Worm (Caenorhabditis elegans): ENCODE data around the gene F54D5.3.

The F54D5.3 gene

DNA sequence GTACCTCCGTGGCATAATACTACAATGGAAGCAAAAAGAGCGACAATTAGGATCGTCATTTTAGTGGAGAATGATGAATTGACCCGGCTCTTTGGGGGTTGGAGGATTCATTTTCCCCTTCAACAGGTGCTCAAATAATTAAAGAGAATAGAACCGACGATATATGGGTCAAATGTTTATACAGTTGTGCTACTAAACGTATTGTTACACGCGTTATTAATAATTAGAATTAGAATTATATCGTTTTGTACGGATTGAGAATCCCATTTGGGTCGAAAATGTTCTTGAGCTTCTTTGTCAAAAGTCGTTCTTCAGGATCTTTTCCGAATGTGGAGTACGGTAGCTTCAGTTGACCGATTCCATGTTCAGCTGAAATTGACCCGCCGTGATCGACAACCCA, 32.9 kb upstream of the F54D5.3 start, which contains the start of gene Y62F5A.9:
TSS of gene Y62F5A.9 (minus strand) at position 101 of the 400 bp plus-strand sequence.
- TF ChIP-seq nhr-76 (tag; optimal IDR thresholded peaks at IDR 0.05) (no peak), lsy-2 (tag; optimal IDR thresholded peaks at IDR 0.05) (peak; percentile 4)

DNA sequence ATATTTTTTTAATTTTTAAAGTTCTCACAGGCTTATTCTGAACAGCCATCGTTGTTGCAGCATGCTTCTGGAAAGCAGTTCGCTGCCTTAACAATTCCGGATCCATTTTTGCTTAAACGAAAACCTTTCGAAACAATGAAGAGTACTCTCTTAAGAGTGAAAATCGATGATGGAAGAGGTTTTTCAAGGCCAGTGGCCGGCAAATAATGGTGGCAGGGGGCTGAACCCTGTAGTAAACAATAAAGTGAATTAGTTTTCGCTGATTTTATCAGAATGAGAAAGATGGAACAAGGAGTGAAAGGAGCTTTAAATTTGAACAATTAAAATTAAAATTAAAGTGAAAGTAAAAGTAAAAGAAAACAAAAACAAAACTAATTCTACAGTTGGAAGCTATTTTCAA, 29.2 kb upstream of the F54D5.3 start, which contains the start of gene gtf-2E2:
TSS of gene gtf-2E2 (minus strand) at position 111 of the 400 bp plus-strand sequence.
- TF ChIP-seq sptf-1 (tag; optimal IDR thresholded peaks at IDR 0.05) (peak; percentile 58), mls-2 (tag; optimal IDR thresholded peaks at IDR 0.05) (no peak), ces-1 (GFP tag; optimal IDR thresholded peaks at IDR 0.05) (peak; percentile 59), lsy-2 (tag; optimal IDR thresholded peaks at IDR 0.05) (peak; percentile 8)

DNA sequence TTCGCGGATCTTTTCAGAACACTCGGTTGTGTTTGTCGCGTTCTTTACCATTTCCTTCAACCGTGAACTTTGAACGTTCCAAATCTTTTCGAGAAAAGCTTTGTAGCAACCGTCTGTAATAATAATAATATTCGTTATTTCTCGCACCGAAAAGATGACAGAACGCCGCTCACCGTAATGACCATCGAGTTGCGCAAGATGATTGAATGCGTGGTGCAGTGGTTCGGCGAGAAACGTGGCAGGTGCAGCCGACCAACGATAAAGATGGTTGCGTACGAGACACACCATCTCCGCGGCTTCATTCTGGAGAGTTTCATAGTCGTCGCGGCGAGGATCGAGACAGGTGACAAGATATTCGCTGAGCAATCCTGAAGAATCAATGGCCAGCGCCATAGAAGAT, 28.6 kb upstream of the F54D5.3 start:
- no peak for TF ChIP-seq lin-32 (GFP tag; optimal IDR thresholded peaks at IDR 0.05)
- TF ChIP-seq zip-8 (tag; optimal IDR thresholded peaks at IDR 0.05) = peak; percentile 62
- peak; percentile 6 for TF ChIP-seq nhr-2 (tag; optimal IDR thresholded peaks at IDR 0.05)
- TF ChIP-seq unc-62 (GFP tag; optimal IDR thresholded peaks at IDR 0.05) = no peak
- no peak for TF ChIP-seq nhr-237 (tag; optimal IDR thresholded peaks at IDR 0.05)
- TF ChIP-seq snpc-4 (tag; optimal IDR thresholded peaks at IDR 0.05) = no peak
- peak; percentile 56 for TF ChIP-seq cnd-1 (tag; optimal IDR thresholded peaks at IDR 0.05)

DNA sequence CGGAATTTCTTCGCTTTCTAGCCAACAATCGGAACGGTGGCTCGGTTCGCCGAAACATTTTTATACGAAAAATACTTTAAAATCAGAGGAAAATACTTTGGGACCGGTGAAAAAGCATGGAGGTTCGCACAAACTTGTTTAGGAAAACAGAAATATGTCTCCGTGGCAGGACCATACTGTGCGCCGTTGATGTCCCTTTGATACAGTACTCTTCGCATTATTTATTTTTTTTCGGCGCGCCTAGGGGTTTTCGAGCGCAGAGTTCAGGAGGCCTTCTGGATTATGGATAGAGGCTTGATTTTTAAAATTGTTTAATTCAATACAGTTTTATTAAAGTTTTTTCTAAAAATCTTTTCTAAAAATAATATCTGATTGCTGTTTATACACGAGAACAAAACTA, 26.9 kb upstream of the F54D5.3 start, which contains the start of gene F54D5.9:
TSS of gene F54D5.9 (minus strand) at position 115 of the 400 bp plus-strand sequence.
- TF ChIP-seq ces-1 (GFP tag; optimal IDR thresholded peaks at IDR 0.05) (no peak), sptf-1 (tag; optimal IDR thresholded peaks at IDR 0.05) (no peak), ceh-83 (GFP tag; optimal IDR thresholded peaks at IDR 0.05) (no peak), mab-5 (tag; optimal IDR thresholded peaks at IDR 0.05) (no peak), elt-1 (tag; optimal IDR thresholded peaks at IDR 0.05; ENCODE audit: borderline replicate concordance, insufficient read depth) (no peak), nhr-2 (tag; optimal IDR thresholded peaks at IDR 0.05) (no peak), ham-2 (GFP tag; optimal IDR thresholded peaks at IDR 0.05) (no peak), nhr-12 (tag; optimal IDR thresholded peaks at IDR 0.05) (no peak), elt-3 (tag; optimal IDR thresholded peaks at IDR 0.05) (no peak), unc-120 (tag; optimal IDR thresholded peaks at IDR 0.05; ENCODE audit: poor library complexity, severe bottlenecking) (no peak), snpc-4 (tag; optimal IDR thresholded peaks at IDR 0.05) (no peak), zip-8 (tag; optimal IDR thresholded peaks at IDR 0.05) (no peak), mls-2 (tag; optimal IDR thresholded peaks at IDR 0.05) (no peak), bed-3 (GFP tag; optimal IDR thresholded peaks at IDR 0.05) (no peak), ceh-43 (GFP tag; optimal IDR thresholded peaks at IDR 0.05) (no peak), flh-1 (GFP tag; optimal IDR thresholded peaks at IDR 0.05) (no peak), ceh-39 (tag; optimal IDR thresholded peaks at IDR 0.05) (no peak)

DNA sequence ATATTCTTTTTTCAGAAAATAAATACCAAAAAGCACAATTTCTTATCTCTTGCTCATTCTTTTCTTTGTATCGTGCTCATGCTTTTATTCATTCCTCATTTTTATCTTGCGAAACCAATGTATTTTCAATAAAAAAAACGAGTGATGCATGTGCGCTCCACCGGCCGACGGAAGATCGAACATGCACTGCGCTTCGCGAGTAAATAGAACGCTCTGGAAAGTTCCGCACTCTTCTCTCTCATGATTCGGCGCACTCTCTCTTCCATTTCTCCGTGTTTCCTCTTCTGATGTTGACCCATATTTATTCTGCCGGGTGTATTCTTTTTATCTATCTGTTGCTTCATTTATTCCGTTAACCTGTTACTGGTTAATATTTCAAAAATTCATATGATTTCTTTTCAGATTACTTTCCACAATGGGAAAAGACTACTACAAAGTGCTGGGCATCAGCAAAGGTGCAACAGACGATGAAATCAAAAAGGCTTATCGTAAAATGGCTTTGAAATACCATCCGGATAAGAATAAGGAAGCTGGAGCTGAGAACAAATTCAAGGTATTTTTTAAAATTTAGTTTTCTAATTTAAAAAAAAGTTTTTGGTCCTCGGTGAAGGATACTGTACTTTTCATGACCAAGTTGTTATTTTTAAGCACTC, 26.2 kb upstream of the F54D5.3 start, which contains the start of gene dnj-13:
TSS of gene dnj-13 (plus strand) at position 403 of the 653 bp plus-strand sequence.
- TF ChIP-seq ceh-39 (tag; optimal IDR thresholded peaks at IDR 0.05) = peak; percentile 82
- TF ChIP-seq nhr-2 (tag; optimal IDR thresholded peaks at IDR 0.05) = peak; percentile 35
- TF ChIP-seq pha-4 (tag; optimal IDR thresholded peaks at IDR 0.05) = peak; percentile 98
- no peak for TF ChIP-seq nhr-76 (tag; optimal IDR thresholded peaks at IDR 0.05)
- no peak for TF ChIP-seq unc-39 (tag; optimal IDR thresholded peaks at IDR 0.05)
- peak; percentile 95 for TF ChIP-seq mep-1 (tag; optimal IDR thresholded peaks at IDR 0.05)
- no peak for TF ChIP-seq zip-8 (tag; optimal IDR thresholded peaks at IDR 0.05)
- peak; percentile 93 for TF ChIP-seq lin-13 (tag; optimal IDR thresholded peaks at IDR 0.05)
- peak; percentile 61 for TF ChIP-seq nhr-237 (tag; optimal IDR thresholded peaks at IDR 0.05)
- peak; percentile 93 for TF ChIP-seq sptf-1 (tag; optimal IDR thresholded peaks at IDR 0.05)
- peak; percentile 43 for TF ChIP-seq nhr-12 (tag; optimal IDR thresholded peaks at IDR 0.05)
- peak; percentile 74 for TF ChIP-seq M03D4.4 (tag; optimal IDR thresholded peaks at IDR 0.05)
- TF ChIP-seq tbx-8 (GFP tag; optimal IDR thresholded peaks at IDR 0.05) = no peak
- TF ChIP-seq elt-3 (tag; optimal IDR thresholded peaks at IDR 0.05) = peak; percentile 35
- no peak for TF ChIP-seq snpc-4 (tag; optimal IDR thresholded peaks at IDR 0.05)
- TF ChIP-seq unc-62 (GFP tag; optimal IDR thresholded peaks at IDR 0.05) = peak; percentile 53
- no peak for TF ChIP-seq ceh-43 (GFP tag; optimal IDR thresholded peaks at IDR 0.05)
- peak; percentile 85 for TF ChIP-seq mls-2 (tag; optimal IDR thresholded peaks at IDR 0.05)
- peak; percentile 44 for TF ChIP-seq hlh-1 (tag; optimal IDR thresholded peaks at IDR 0.05)
- TF ChIP-seq blmp-1 (tag; optimal IDR thresholded peaks at IDR 0.05) = no peak
- TF ChIP-seq lin-32 (GFP tag; optimal IDR thresholded peaks at IDR 0.05) = no peak
- peak; percentile 83 for TF ChIP-seq ces-1 (GFP tag; optimal IDR thresholded peaks at IDR 0.05)
- TF ChIP-seq ham-2 (GFP tag; optimal IDR thresholded peaks at IDR 0.05) = peak; percentile 36
- TF ChIP-seq mab-5 (tag; optimal IDR thresholded peaks at IDR 0.05) = no peak
- peak; percentile 70 for TF ChIP-seq cnd-1 (tag; optimal IDR thresholded peaks at IDR 0.05)
- no peak for TF ChIP-seq flh-1 (GFP tag; optimal IDR thresholded peaks at IDR 0.05)
- TF ChIP-seq bed-3 (GFP tag; optimal IDR thresholded peaks at IDR 0.05) = no peak
- TF ChIP-seq unc-120 (tag; optimal IDR thresholded peaks at IDR 0.05; ENCODE audit: poor library complexity, severe bottlenecking) = peak; percentile 87
- TF ChIP-seq elt-1 (tag; optimal IDR thresholded peaks at IDR 0.05; ENCODE audit: borderline replicate concordance, insufficient read depth) = no peak
- TF ChIP-seq drap-1 (GFP tag; optimal IDR thresholded peaks at IDR 0.05) = peak; percentile 80
- peak; percentile 12 for TF ChIP-seq ztf-11 (tag; optimal IDR thresholded peaks at IDR 0.05)
- no peak for TF ChIP-seq ceh-83 (GFP tag; optimal IDR thresholded peaks at IDR 0.05)
- TF ChIP-seq nhr-28 (tag; optimal IDR thresholded peaks at IDR 0.05) = peak; percentile 10
- peak; percentile 81 for TF ChIP-seq lsy-2 (tag; optimal IDR thresholded peaks at IDR 0.05)
- TF ChIP-seq sem-2 (GFP tag; optimal IDR thresholded peaks at IDR 0.05) = no peak
